Worm (Caenorhabditis elegans) whole organism, midembryonic: ENCODE measurements around the gene cysl-3.

Source experiments
- cog-1 ChIP-seq: sonication (generic microtip); optimal IDR thresholded peaks from 2 replicates; lab custom pipeline; 2016; ENCODE audit warnings: missing genetic modification characterization, missing compliant biosample characterization
- ztf-23 ChIP-seq: fragments of 200-800 bp; sonication (Bioruptor generic); IDR thresholded peaks from 2 replicates; pipeline ENCODE4 v1.3.6; 2022; ENCODE audit warnings: missing genetic modification reagents, missing genetic modification characterization, missing compliant biosample characterization

DNA sequence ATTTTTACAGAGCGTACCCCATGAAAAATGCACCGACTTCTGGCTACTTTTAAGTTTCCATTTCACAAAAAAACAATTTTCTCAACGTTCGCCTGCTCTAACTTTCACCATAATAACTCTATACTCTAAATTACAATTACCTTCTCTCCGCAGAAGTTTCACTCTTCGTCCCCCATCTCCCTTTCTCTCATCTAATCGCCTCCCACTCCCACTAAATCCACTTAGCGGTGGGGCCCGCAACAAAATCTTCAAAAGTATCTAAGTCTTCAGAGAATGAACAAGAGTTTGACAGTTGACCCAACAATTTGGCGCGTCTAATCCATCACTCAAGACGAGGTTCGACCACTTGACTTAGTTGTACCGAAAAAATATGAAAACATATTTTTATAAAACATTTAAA is 37.5 kb downstream of the cysl-3 start:
- no peak for TF ChIP-seq ztf-23 (GFP tag; lab: Robert Waterston, UW)
- no peak for TF ChIP-seq cog-1 (tag; lab: Kevin White, UChicago)
